Worm (Caenorhabditis elegans) whole organism, late embryonic: Measurements from ENCODE around the gene T19C3.4.

Experiments
- C08G9.2 ChIP-seq: sonication (generic microtip); optimal IDR thresholded peaks from 2 replicates; lab custom pipeline; 2016; ENCODE audit warnings: mild to moderate bottlenecking, missing genetic modification characterization, moderate library complexity, missing compliant biosample characterization
- C38D4.7 ChIP-seq: fragments of 200-800 bp; sonication (Bioruptor generic); optimal IDR thresholded peaks from 2 replicates; lab custom pipeline; 2018; ENCODE audit warnings: mild to moderate bottlenecking, missing genetic modification characterization, moderate library complexity, missing compliant biosample characterization
- F13H6.1 ChIP-seq: sonication (generic microtip); optimal IDR thresholded peaks from 2 replicates; lab custom pipeline; 2016; ENCODE audit warnings: missing genetic modification characterization, missing compliant biosample characterization
- K02D7.2 ChIP-seq: sonication (generic microtip); optimal IDR thresholded peaks from 2 replicates; lab custom pipeline; 2017; ENCODE audit warnings: mild to moderate bottlenecking, missing genetic modification characterization, missing compliant biosample characterization
- ama-1 ChIP-seq: fragments of 150-350 bp; optimal IDR thresholded peaks from 2 replicates; lab custom pipeline; 2014
- ceh-2 ChIP-seq: sonication (generic microtip); optimal IDR thresholded peaks from 2 replicates; lab custom pipeline; 2016; ENCODE audit warnings: missing genotype, missing genetic modification characterization, missing compliant biosample characterization
- ceh-22 ChIP-seq: sonication (generic microtip); optimal IDR thresholded peaks from 2 replicates; lab custom pipeline; 2017; ENCODE audit warnings: missing biosample characterization, missing genetic modification characterization
- ceh-30 ChIP-seq: fragments of 150-350 bp; optimal IDR thresholded peaks from 2 replicates; lab custom pipeline; 2014; ENCODE audit warnings: missing biosample characterization, missing genetic modification characterization
- ceh-31 ChIP-seq: sonication (generic microtip); optimal IDR thresholded peaks from 2 replicates; lab custom pipeline; 2016; ENCODE audit warnings: missing genetic modification characterization, missing compliant biosample characterization
- ceh-48 ChIP-seq: sonication (generic microtip); optimal IDR thresholded peaks from 2 replicates; lab custom pipeline; 2016; ENCODE audit warnings: missing genetic modification characterization, inconsistent platforms, missing compliant biosample characterization
- ceh-6 ChIP-seq: fragments of 200-800 bp; sonication (Bioruptor generic); optimal IDR thresholded peaks from 2 replicates; lab custom pipeline; 2018; ENCODE audit warnings: mild to moderate bottlenecking, missing genetic modification characterization, missing compliant biosample characterization
- dmd-4 ChIP-seq: sonication (generic microtip); optimal IDR thresholded peaks from 2 replicates; lab custom pipeline; 2016; ENCODE audit warnings: borderline replicate concordance, missing genetic modification characterization, missing compliant biosample characterization
- dve-1 ChIP-seq: sonication (generic microtip); optimal IDR thresholded peaks from 2 replicates; lab custom pipeline; 2017; ENCODE audit warnings: antibody characterized with exemption, mild to moderate bottlenecking, missing genetic modification characterization, missing compliant biosample characterization
- elt-2 ChIP-seq: sonication (generic microtip); optimal IDR thresholded peaks from 2 replicates; lab custom pipeline; 2016; ENCODE audit warnings: missing genetic modification reagents, missing genetic modification characterization, missing compliant biosample characterization
- ets-4 ChIP-seq: sonication (generic microtip); optimal IDR thresholded peaks from 2 replicates; lab custom pipeline; 2016; ENCODE audit warnings: missing genetic modification characterization, missing compliant biosample characterization
- eyg-1 ChIP-seq: sonication (generic microtip); optimal IDR thresholded peaks from 2 replicates; lab custom pipeline; 2016; ENCODE audit warnings: missing genotype, missing genetic modification characterization, missing compliant biosample characterization
- fax-1 ChIP-seq: sonication (generic microtip); optimal IDR thresholded peaks from 2 replicates; lab custom pipeline; 2016; ENCODE audit warnings: missing genotype, missing genetic modification characterization, missing compliant biosample characterization
- fkh-10 ChIP-seq: fragments of 150-350 bp; optimal IDR thresholded peaks from 2 replicates; lab custom pipeline; 2014; ENCODE audit warnings: missing biosample characterization, missing genetic modification reagents, missing genetic modification characterization
- fkh-6 ChIP-seq: sonication (generic microtip); optimal IDR thresholded peaks from 2 replicates; lab custom pipeline; 2016; ENCODE audit warnings: missing genetic modification characterization, missing compliant biosample characterization
- gmeb-2 ChIP-seq: sonication (generic microtip); optimal IDR thresholded peaks from 2 replicates; lab custom pipeline; 2016; ENCODE audit warnings: missing genetic modification characterization, inconsistent platforms, missing compliant biosample characterization
- hlh-13 ChIP-seq: fragments of 200-800 bp; sonication (Bioruptor generic); optimal IDR thresholded peaks from 2 replicates; lab custom pipeline; 2018; ENCODE audit warnings: mild to moderate bottlenecking, missing genetic modification characterization, missing compliant biosample characterization
- hlh-15 ChIP-seq: sonication (generic microtip); optimal IDR thresholded peaks from 2 replicates; lab custom pipeline; 2016; ENCODE audit warnings: missing genetic modification characterization, missing compliant biosample characterization
- lin-11 ChIP-seq: fragments of 200-800 bp; sonication (Bioruptor generic); optimal IDR thresholded peaks from 2 replicates; lab custom pipeline; 2018; ENCODE audit warnings: mild to moderate bottlenecking, missing genetic modification characterization, missing compliant biosample characterization
- madf-2 ChIP-seq: sonication (generic microtip); optimal IDR thresholded peaks from 2 replicates; lab custom pipeline; 2017; ENCODE audit warnings: missing genetic modification characterization, missing compliant biosample characterization
- mec-3 ChIP-seq: sonication (generic microtip); optimal IDR thresholded peaks from 2 replicates; lab custom pipeline; 2016; ENCODE audit warnings: borderline replicate concordance, missing genetic modification characterization, missing compliant biosample characterization
- nfya-1 ChIP-seq: sonication (generic microtip); optimal IDR thresholded peaks from 2 replicates; lab custom pipeline; 2017; ENCODE audit warnings: missing genetic modification characterization, mild to moderate bottlenecking, missing compliant biosample characterization, antibody characterized with exemption, moderate library complexity
- pat-9 ChIP-seq: fragments of 200-800 bp; sonication (Bioruptor generic); optimal IDR thresholded peaks from 2 replicates; lab custom pipeline; 2018; ENCODE audit warnings: mild to moderate bottlenecking, missing genetic modification characterization, moderate library complexity, missing compliant biosample characterization
- pha-2 ChIP-seq: sonication (generic microtip); optimal IDR thresholded peaks from 2 replicates; lab custom pipeline; 2017; ENCODE audit warnings: mild to moderate bottlenecking, missing genetic modification characterization, missing compliant biosample characterization
- pha-4 ChIP-seq: fragments of 150-350 bp; optimal IDR thresholded peaks from 2 replicates; lab custom pipeline; 2018; ENCODE audit warnings: missing biosample characterization, missing genetic modification reagents, missing genetic modification characterization
- pqm-1 ChIP-seq: sonication (generic microtip); optimal IDR thresholded peaks from 2 replicates; lab custom pipeline; 2016; ENCODE audit warnings: missing genetic modification characterization, missing compliant biosample characterization
- sox-2 ChIP-seq: fragments of 200-800 bp; sonication (Bioruptor generic); IDR thresholded peaks from 2 replicates; pipeline ENCODE4 v1.3.6; 2022; ENCODE audit warnings: missing genetic modification reagents, missing genetic modification characterization, missing compliant biosample characterization
- sox-4 ChIP-seq: sonication (generic microtip); optimal IDR thresholded peaks from 2 replicates; lab custom pipeline; 2017; ENCODE audit warnings: mild to moderate bottlenecking, missing genetic modification characterization, inconsistent platforms, missing compliant biosample characterization
- tbx-2 ChIP-seq: sonication (generic microtip); optimal IDR thresholded peaks from 2 replicates; lab custom pipeline; 2016; ENCODE audit warnings: missing genetic modification characterization, missing compliant biosample characterization
- tbx-7 ChIP-seq: sonication (generic microtip); optimal IDR thresholded peaks from 2 replicates; lab custom pipeline; 2016; ENCODE audit warnings: missing genotype, missing genetic modification characterization, missing compliant biosample characterization
- unc-3 ChIP-seq, 2 experiments: fragments of 200-800 bp in 1 of 2; sonication (Bioruptor generic) in 1 of 2; sonication (generic microtip) in 1 of 2; conservative IDR thresholded peaks in 1 of 2; optimal IDR thresholded peaks in 1 of 2; 2 replicates each; pipeline versions ENCODE4 v1.3.6 to Lab custom; 2016 to 2022; ENCODE audit warnings: missing compliant biosample characterization in 2 of 2, missing genetic modification characterization in 2 of 2, missing genetic modification reagents in 1 of 2
- unc-42 ChIP-seq: sonication (generic microtip); optimal IDR thresholded peaks from 2 replicates; lab custom pipeline; 2016; ENCODE audit warnings: missing genotype, missing genetic modification characterization, missing compliant biosample characterization
- unc-55 ChIP-seq: sonication (generic microtip); optimal IDR thresholded peaks from 2 replicates; lab custom pipeline; 2017; ENCODE audit warnings: missing biosample characterization, missing genetic modification reagents, missing genetic modification characterization
- unc-86 ChIP-seq: sonication (generic microtip); optimal IDR thresholded peaks from 2 replicates; lab custom pipeline; 2016; ENCODE audit warnings: missing genetic modification characterization, missing compliant biosample characterization
- zip-5 ChIP-seq: sonication (generic microtip); optimal IDR thresholded peaks from 2 replicates; lab custom pipeline; 2016; ENCODE audit warnings: missing genetic modification characterization, missing compliant biosample characterization
- ztf-16 ChIP-seq: sonication (generic microtip); optimal IDR thresholded peaks from 2 replicates; lab custom pipeline; 2017; ENCODE audit warnings: missing genetic modification characterization, missing compliant biosample characterization

Gene T19C3.4

DNA sequence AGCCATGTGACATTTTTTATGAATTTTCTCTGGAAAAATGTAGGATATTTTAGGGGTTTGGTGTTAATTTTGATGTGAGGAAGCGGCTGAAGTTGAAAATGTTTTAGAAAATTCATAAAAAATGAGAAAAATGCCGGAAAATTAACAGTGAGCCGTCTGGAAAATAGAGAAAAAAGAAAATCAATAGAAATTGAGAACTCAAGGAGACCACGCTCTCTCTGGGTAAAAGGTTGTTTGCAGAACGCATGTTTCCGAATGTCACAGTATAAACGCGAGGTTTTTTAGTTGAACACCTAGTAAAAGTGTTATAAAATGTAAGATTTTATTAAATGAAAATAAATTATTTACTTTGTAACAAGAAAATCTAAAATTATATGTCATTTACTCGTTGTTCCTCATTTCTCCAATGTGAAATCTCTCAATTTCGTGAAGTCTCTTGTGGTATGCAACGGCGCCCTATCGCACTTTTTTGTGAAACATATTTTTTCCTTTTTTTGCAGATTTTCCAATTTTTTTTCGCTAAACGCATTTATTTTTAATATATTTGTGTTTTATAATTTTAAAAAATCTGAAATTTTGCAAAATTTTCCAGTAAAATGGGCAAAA is 20.2 kb upstream of the T19C3.4 start, which contains the start of the genes tag-266 and tag-267 (continued):
- TF ChIP-seq hlh-13 (GFP tag; lab: Kevin White, UChicago) (no peak), nfya-1 (tag; lab: Kevin White, UChicago) (peak; percentile 19), C38D4.7 (GFP tag; lab: Kevin White, UChicago) (peak; percentile 53), unc-55 (GFP tag; lab: Kevin White, UChicago) (no peak), lin-11 (tag; lab: Kevin White, UChicago) (no peak), dve-1 (tag; lab: Kevin White, UChicago) (no peak), pha-2 (tag; lab: Kevin White, UChicago) (peak; percentile 85), hlh-15 (tag; lab: Kevin White, UChicago) (peak; percentile 87), ama-1 (lab: Kevin White, UChicago) (no peak), K02D7.2 (tag; lab: Kevin White, UChicago) (peak; percentile 63), unc-3 (GFP tag; conservative IDR thresholded peaks at IDR 0.05; lab: Robert Waterston, UW) (peak; percentile 56; the same call in 1 of the 2 replicates), unc-3 (tag; optimal IDR thresholded peaks at IDR 0.05; lab: Kevin White, UChicago) (peak; percentile 93), ztf-16 (tag; lab: Kevin White, UChicago) (peak; percentile 78), gmeb-2 (tag; lab: Kevin White, UChicago) (peak; percentile 37), ceh-2 (tag; lab: Kevin White, UChicago) (peak; percentile 89), ceh-22 (no peak), madf-2 (peak; percentile 34), mec-3 (tag; lab: Kevin White, UChicago) (peak; percentile 25), sox-4 (peak; percentile 31), zip-5 (tag; lab: Kevin White, UChicago) (peak; percentile 98), unc-86 (tag; lab: Kevin White, UChicago) (peak; percentile 89), fax-1 (tag; lab: Kevin White, UChicago) (peak; percentile 93), pqm-1 (tag; lab: Kevin White, UChicago) (peak; percentile 95)
- TF ChIP-seq, all 69 proteins: peak for 43

DNA sequence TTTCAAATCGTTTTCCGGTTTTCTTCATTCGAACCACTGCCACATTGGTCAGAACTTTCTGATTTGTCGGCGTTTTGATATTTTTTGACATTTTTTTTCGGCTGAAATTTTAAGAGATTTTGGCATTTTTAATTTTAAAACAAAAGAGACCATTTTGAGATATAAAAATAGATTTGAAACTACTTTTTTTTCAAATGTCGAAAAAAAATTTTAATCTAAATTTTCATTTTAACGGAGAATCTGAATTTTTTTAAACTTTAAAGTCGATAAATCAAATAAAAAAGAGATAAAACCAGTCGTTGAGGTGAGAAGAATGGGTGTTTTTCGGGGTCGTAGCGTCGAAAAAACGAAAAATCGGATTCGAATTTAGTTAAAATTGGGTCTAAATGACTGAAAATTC is 18.3 kb upstream of the T19C3.4 start, which contains the start of gene sbds-1:
TSS of gene sbds-1 (minus strand) at position 101 of the 400 bp plus-strand sequence.
- no peak for TF ChIP-seq pqm-1 (tag; lab: Kevin White, UChicago)
- TF ChIP-seq K02D7.2 (tag; lab: Kevin White, UChicago): no peak
- no peak for TF ChIP-seq fkh-6

DNA sequence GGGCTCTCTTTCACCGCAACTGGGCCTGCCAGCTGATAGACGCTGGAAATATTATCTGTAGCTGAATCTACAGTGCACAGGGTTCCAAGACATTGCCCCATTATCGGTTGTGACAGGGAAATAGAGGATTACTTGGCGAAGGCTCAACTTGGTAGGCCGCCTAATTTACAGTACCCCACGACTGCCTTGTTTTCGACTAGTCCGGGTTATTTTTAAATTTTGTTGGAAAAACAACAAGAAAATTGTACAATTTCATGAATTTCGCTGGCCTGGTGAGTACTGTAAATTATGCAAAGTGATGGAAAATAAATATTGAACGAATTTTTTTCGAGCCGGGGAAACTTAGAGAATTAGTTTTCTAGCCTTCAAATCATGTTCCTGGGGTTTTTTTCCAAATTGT is 16.0 kb upstream of the T19C3.4 start, which contains the start of gene T19C3.7:
TSS of gene T19C3.7 (minus strand) at position 101 of the 400 bp plus-strand sequence.
- no peak for TF ChIP-seq tbx-7 (tag; lab: Kevin White, UChicago)
- TF ChIP-seq hlh-13 (GFP tag; lab: Kevin White, UChicago): no peak
- no peak for TF ChIP-seq fkh-10 (GFP tag; lab: Kevin White, UChicago)
- TF ChIP-seq F13H6.1 (tag; lab: Kevin White, UChicago): no peak
- TF ChIP-seq eyg-1: no peak

DNA sequence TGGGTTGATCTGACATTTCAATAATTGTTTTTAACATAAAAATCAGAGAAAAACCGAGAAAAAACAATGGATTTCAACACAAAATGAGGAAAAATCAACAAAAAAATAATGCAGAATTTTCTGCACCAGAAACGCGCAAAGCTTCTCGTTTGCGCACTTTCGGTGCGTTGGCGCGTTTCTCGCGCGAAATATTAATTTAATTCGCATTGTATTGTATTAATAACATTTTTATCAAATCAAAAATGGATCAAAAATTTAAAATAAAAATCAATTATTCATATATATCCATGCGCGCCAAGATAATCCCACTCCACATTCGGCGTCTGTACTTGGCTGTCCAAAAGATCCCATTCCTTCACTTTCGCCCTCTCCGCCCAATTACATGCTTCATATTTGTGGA is 14.6 kb upstream of the T19C3.4 start, which contains the start of gene fem-2:
TSS of gene fem-2 (minus strand) at position 9 of the 400 bp plus-strand sequence.
- TF ChIP-seq unc-42 (tag; lab: Kevin White, UChicago) (peak; percentile 60), ceh-30 (no peak), elt-2 (tag; lab: Kevin White, UChicago) (peak; percentile 5)

DNA sequence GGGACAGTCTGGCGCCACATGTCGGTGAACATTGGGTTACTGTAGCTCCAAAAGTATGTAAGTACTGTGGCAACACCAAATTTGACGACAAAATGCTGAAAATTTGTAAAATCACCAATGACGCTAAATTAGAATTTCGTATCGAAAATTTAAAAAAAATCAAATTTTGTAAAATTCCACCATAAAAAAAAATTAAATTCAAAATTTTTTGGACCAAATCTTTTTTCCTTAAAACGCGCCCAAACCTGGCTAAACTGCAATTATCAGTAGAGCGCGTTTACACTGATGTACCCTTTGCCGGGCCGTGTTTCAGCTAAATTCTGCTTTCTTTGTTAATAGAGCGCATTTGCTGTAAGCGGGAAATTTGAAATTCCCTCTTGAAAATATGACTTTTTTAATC is 11.4 kb upstream of the T19C3.4 start, which contains the start of gene T19C3.6:
TSS of gene T19C3.6 (minus strand) at position 101 of the 400 bp plus-strand sequence.
- TF ChIP-seq sox-2 (GFP tag; lab: Robert Waterston, UW) (no peak), ceh-31 (tag; lab: Kevin White, UChicago) (no peak), dmd-4 (tag; lab: Kevin White, UChicago) (no peak), ets-4 (no peak), unc-42 (tag; lab: Kevin White, UChicago) (no peak), ceh-48 (tag; lab: Kevin White, UChicago) (no peak), unc-3 (GFP tag; conservative IDR thresholded peaks at IDR 0.05; lab: Robert Waterston, UW) (no peak), unc-3 (tag; optimal IDR thresholded peaks at IDR 0.05; lab: Kevin White, UChicago) (no peak), unc-55 (GFP tag; lab: Kevin White, UChicago) (no peak), F13H6.1 (tag; lab: Kevin White, UChicago) (no peak), pha-4 (tag; lab: Kevin White, UChicago) (no peak), mec-3 (tag; lab: Kevin White, UChicago) (no peak), ama-1 (lab: Kevin White, UChicago) (no peak), gmeb-2 (tag; lab: Kevin White, UChicago) (no peak), hlh-15 (tag; lab: Kevin White, UChicago) (no peak), C38D4.7 (GFP tag; lab: Kevin White, UChicago) (no peak), pat-9 (tag; lab: Kevin White, UChicago) (no peak), tbx-2 (tag; lab: Kevin White, UChicago) (no peak), ceh-6 (GFP tag; lab: Kevin White, UChicago) (no peak), C08G9.2 (tag; lab: Kevin White, UChicago) (no peak), ceh-30 (no peak)
